Fruit fly (Drosophila melanogaster) S2 (cell line): ENCODE data around the gene CG44261.

Source experiments
- CG8478 ChIP-seq: fragments of >200 bp; optimal IDR thresholded peaks from 2 replicates; lab custom pipeline; 2018
- CTCF ChIP-seq, 2 experiments: fragments of >200 bp; optimal IDR thresholded peaks; 2 replicates each; lab custom pipeline; 2018

The CG44261 gene

DNA sequence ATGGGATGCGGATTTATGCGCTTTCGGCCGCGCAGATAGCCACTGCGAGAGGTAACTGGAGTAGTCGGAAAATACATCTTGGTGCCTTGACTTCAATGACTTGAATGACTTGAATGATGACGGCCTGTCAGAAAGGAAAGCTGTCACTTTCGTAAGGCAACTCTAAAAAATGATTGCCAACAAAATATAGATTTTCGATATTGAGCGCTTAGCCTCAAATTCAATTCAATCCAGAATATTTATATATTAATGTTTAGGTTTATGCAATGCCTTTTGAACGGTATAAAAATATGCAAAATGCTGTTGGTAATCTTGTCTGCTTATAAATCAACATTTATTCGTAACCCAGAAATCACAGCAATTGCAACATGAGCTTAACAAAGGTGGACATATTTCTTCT is at the start of gene CG44261:
TSS of gene CG44261 (minus strand) at position 101 of the 400 bp plus-strand sequence.
- TF ChIP-seq CTCF (optimal IDR thresholded peaks at IDR 0.05; lab: Kevin White, UChicago): no peak
- TF ChIP-seq CG8478 (lab: Kevin White, UChicago): no peak

DNA sequence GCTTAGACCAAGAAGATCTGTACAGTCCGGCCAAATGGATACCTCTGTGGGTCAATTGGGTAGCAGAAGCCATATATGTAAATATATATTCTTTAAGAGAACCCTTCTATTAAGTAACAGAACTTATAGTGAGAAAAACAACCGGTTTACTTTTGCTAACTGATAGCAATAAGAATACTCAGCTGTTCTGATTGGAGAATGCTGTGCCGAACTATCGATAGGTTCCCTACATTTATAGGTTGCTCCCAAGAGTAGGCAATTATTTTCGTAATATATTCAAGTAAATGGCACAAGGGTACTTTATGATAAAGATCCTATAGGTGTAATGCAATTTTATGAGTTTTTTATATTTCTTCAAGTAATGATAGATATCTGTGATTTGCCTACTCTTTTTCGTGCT is 48.4 kb upstream of the CG44261 start, which contains the start of gene GstZ1:
TSS of gene GstZ1 (minus strand) at position 174 of the 400 bp plus-strand sequence.
- TF ChIP-seq CG8478 (lab: Kevin White, UChicago) (no peak), CTCF (optimal IDR thresholded peaks at IDR 0.05; lab: Kevin White, UChicago) (no peak)

DNA sequence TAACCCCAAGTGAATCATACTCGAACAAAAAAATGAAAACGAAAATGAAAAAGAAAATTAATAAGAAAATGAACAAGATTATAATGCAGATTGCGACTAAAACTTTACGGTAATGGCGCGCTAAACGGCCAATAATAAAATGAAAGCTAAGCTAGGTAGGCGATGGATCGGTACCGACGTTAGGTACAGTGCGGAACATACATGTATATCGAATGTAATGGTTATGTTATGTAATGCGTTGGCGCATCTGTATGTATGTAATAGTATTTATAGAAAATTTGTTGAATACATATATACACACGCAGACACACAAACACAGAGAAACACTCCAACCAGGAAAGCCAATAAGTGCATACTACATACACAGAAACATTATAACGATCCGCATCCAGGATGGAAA is 47.0 kb upstream of the CG44261 start:
- no peak for TF ChIP-seq CTCF (optimal IDR thresholded peaks at IDR 0.05; lab: Kevin White, UChicago)
- TF ChIP-seq CG8478 (lab: Kevin White, UChicago): no peak

DNA sequence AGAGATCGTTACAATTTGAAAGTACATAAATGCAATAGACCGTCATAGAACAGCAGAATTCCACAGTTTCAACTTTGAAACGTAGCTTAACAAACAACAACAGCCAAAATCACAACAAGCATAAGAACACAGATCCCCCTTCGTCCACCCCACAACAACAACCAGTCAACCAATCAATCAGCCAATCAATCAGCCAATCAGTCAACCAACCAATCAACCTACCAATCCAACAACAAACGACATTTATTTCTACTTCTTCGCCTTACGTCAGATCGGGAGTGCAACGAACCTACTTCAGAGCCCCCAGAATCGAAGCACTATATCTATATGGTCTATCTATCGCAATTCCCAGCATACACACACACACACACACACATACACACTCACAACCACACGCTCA is 42.7 kb upstream of the CG44261 start:
- TF ChIP-seq CTCF (optimal IDR thresholded peaks at IDR 0.05; lab: Kevin White, UChicago) (no peak), CG8478 (lab: Kevin White, UChicago) (no peak)

DNA sequence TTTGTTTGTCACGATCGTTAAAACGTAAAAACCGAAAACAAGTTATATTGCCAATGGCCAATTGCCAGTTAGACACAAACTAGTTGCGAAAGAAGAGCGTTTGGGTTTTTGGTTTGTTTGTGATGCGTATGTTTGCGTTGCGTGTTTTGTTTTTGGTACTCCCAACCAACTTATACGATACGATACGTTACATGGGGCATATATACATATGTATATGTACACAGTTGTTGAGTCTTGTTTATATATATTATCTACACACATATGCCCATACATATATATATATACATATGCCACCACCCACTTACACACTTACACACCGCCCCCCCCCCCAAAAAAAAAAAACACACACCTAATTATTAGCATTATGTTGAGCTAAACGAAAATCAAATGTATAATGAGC is 40.4 kb upstream of the CG44261 start:
- TF ChIP-seq CG8478 (lab: Kevin White, UChicago) (no peak), CTCF (optimal IDR thresholded peaks at IDR 0.05; lab: Kevin White, UChicago) (no peak)

DNA sequence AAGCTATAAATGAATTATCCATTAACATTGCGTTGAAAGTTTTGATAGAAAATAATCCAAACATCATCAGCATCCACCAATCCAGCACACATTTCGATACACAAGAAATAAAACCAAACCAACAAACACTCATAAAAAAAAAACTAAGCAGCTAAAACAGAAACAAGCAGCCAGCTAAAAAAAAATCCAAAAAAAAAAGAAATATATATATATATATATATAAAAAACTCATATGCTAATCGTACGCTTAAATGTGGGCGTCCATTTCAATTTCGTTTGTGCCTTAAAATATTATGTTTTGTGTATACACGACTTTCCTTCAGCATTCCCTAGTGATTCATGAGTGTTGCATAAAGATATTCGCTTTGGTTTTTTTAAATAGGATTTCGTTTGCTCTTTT is 34.0 kb upstream of the CG44261 start:
- no peak for TF ChIP-seq CG8478 (lab: Kevin White, UChicago)
- TF ChIP-seq CTCF (optimal IDR thresholded peaks at IDR 0.05; lab: Kevin White, UChicago): no peak

DNA sequence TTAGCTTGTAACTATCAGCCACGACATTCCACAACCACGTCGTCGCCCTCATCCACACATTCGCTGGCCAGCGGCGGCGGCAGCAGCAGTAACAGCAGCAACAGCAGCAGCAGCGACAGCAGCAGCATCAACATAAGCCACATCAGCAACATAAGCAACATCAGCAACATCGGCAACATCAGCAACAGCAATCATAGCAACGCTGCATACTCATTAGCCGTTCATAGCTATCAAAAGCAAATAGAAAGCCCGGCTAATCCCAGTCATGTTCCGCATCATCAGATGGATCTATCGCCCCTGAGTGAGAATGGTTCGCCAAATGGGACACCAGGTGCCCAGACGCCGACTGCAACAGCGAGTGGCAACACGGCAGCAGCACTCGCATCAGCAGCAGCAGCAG is 33.2 kb upstream of the CG44261 start:
- no peak for TF ChIP-seq CTCF (optimal IDR thresholded peaks at IDR 0.05; lab: Kevin White, UChicago)
- TF ChIP-seq CG8478 (lab: Kevin White, UChicago): no peak

DNA sequence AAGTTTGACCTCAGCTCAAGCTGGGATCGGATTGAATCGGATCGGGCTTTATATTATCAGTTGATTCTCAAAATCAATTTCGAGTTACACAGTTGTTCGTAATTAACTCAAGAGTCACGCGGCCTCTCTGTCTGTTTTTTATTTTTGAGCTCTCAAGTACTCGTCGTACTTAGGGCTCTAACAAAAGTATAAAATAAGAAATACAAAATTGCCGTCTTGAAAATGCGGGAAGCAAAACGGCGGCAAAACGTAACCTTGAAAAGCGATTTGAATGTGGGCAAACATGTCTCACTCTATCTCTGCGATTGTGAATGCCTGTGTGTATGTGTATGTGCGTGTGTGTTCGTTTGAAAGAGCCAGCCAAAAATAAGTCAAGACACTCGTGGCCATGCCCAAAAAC is 29.6 kb upstream of the CG44261 start:
- TF ChIP-seq CG8478 (lab: Kevin White, UChicago): no peak
- no peak for TF ChIP-seq CTCF (optimal IDR thresholded peaks at IDR 0.05; lab: Kevin White, UChicago)

DNA sequence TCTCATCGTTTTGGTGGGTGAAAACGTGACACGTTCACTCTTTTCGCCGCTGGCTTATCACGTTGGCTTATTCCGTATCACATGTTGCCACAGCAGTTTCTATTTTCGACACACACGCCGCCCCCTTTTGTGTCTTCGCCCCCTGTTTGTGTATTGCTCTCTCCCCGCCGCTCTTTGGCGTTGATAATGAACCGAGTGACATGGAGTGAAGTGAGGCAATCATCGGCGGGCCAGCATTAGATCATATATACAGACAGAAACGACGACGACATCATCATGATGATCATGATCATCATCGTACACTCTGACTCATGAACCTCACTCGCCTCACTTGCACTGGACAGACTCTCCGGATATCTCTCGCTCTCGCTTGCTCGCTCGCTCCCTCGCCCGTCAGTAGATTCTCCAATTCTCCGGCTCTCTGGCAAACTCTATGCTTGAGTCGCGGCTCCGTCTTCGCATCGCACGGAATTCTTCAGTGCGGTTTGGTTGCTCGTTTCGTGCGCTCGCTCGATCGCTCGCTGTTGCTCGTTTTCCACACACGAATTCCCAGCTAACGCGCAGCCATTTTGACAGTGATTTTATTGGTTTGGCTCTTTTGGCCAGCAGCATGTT is 28.5 kb upstream of the CG44261 start:
- TF ChIP-seq CG8478 (lab: Kevin White, UChicago) (no peak), CTCF (optimal IDR thresholded peaks at IDR 0.05; lab: Kevin White, UChicago) (no peak)

DNA sequence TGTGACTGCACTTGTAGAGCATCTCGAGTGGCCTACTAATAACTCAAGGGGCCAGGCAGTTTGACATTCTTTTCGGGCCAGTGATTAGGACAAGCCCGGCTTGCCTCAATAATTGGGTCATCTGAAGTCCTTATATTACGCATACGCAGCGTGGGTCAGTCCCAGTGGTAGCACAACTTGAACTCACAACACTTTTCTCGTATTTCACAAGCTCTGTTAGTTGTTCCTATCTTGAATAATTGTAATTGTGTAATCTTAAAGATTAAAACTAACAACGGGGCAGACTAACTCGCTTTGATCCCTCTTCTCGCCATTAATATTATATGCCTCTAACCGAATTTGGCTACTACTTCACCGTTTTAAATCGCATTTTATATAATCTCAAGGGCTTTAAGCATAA is 27.9 kb upstream of the CG44261 start:
- TF ChIP-seq CTCF (optimal IDR thresholded peaks at IDR 0.05; lab: Kevin White, UChicago): no peak
- no peak for TF ChIP-seq CG8478 (lab: Kevin White, UChicago)

DNA sequence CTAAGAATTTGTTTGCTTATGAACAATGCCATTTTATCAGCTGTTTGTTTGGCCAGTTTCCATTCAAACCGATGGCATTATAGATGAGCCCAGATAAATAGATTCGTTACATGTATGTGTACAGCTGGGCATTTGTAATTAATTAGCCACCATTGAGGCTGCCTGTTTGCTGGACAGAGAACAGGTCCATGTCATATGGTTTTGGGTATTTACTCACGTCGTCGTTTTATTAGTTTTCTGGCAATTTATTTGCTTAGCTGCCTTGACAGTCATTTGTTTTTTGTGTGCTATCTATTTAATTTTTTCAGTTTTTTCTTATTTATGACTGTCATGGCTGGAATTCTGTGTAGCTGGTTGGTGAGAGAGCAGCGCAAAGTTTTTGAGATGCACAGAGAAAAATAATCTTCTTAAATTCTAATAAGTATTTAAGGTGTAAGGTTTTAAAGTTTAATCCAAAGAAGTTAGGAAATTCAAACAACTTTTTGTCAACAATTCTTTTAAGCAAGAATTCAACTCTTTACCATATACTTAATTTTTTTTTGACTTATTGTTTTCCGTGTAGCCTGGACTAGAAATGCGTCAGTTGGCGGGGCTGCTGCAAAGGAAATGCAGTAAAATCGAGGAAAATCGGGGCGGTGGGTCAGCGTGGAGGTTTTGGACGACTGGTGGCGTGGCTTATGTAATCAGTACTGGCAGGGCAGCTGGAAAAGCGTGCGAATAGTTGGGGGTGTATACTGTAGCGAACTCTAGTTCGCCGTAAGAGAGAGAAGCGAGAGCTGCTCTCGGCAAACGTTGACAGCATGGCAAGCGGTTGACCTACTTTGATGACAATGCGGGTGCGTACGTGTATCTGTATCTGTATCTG is 26.8 kb upstream of the CG44261 start:
- TF ChIP-seq CG8478 (lab: Kevin White, UChicago) (no peak), CTCF (optimal IDR thresholded peaks at IDR 0.05; lab: Kevin White, UChicago) (no peak)

DNA sequence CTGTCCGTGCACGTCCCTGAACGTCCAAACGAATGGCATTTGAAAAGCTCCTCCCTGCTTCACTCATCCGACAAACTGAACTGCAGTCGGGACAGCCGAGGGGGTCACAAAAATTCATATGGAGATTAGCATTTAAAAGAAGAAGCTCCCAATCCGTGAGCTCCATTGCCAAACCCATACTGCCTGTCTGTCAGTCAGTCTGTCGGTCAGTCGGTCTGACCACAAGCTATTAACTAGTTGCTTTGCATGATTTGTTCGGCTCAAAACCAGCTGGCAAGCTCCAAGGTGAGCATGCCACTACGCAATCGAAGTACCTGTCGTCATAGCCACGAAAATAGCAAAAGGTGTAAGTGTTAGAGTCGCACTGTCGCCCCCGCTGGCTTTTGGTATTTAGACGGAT is 25.8 kb upstream of the CG44261 start:
- no peak for TF ChIP-seq CTCF (optimal IDR thresholded peaks at IDR 0.05; lab: Kevin White, UChicago)
- no peak for TF ChIP-seq CG8478 (lab: Kevin White, UChicago)

DNA sequence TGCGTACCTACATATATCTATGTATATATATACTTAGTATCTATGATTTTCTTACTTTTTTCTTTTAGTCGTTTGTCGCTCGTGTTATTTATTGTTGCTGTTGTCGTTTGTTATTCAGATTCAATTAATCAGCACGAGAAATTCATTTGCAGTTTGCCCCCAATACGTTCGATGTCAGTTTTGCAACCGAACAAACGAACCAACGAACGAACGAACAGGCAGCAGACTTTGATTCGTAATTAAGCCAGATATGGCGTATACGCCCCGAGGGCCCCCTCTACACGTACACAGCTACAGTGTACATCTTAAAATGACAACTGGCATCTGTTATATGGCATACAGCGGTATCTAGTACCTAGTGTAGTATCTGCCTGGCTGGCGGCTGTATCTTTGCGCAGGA is 25.3 kb upstream of the CG44261 start:
- TF ChIP-seq CTCF (optimal IDR thresholded peaks at IDR 0.05; lab: Kevin White, UChicago) (no peak), CG8478 (lab: Kevin White, UChicago) (no peak)

DNA sequence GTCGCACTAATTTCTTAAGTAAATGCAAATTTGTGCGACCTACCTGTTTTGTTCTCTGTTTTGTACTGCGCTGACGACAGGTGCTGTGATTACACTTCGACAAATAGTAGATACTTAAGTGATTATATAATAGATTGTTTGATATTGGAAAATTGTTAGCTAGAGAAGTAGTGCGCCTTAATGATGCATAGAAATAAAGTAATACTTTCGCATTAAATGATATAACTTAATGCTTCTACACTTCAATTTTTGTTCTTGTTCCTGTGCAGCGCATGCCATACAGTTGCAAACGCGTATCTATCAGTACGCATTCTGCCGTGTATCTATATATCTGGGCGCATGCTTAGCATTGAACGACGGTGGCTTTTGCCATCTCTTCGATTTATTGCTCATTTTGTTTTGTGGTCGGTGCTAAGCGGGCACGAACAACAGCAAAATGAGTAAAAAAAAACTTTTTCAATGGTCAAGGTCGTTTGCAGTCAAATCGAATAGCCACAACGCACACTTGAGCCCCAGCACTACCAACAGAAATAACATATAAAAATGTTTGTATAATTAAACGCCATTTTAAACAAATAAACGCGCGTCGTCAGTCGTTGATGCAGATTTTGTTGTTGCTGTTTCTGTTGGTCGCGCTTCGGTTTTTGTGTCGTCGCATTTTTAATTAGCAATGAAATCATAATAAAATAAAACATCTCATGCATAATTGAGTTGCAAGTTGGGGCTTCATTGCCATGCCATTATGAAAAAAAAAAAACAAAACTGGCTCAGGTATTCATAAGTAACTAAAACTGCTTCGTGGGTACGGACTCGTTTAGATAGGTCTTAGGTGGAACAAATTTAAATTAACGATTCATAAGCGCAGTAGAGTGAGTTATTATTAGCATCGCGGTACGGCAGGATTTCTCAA is 22.6 kb upstream of the CG44261 start:
- TF ChIP-seq CTCF (optimal IDR thresholded peaks at IDR 0.05; lab: Kevin White, UChicago): no peak
- TF ChIP-seq CG8478 (lab: Kevin White, UChicago): no peak
